Worm (Caenorhabditis elegans) whole organism, dauer: ENCODE data around the gene sri-34.
"Not testable (repeated sequence)": the region's sequence is repeated elsewhere in the genome, so short reads cannot be mapped to it uniquely, and the experiment has no call there.

Source experiments
- unc-62 ChIP-seq: sonication (generic microtip); optimal IDR thresholded peaks from 2 replicates; lab custom pipeline; 2017; ENCODE audit warnings: missing biosample characterization, missing genetic modification reagents, missing genetic modification characterization

The sri-34 gene

DNA sequence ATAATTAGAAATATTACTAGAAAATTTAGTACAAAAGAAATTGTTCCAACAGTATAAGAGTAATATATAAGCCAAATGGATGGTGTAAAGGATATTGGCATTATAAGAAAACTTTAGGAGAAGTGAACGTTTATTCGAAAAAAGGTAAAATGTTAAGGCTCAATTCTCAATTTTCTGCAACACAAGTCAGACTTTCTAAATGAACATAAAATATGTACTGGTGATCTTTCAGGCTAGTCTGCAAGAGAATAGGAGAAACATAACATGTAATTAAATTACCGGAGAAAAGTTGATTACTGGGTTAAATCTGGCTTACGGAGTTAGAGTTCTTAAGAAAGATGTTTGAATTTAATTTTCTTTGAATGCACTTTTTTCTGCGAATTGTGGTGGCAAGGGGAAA is 2.1 kb downstream of the sri-34 start, which contains the start of gene sri-33:
sri-33 (minus strand) TSS at position 101 of the 400 bp plus-strand sequence.
- TF ChIP-seq unc-62 (GFP tag; lab: Kevin White, UChicago), result no peak

DNA sequence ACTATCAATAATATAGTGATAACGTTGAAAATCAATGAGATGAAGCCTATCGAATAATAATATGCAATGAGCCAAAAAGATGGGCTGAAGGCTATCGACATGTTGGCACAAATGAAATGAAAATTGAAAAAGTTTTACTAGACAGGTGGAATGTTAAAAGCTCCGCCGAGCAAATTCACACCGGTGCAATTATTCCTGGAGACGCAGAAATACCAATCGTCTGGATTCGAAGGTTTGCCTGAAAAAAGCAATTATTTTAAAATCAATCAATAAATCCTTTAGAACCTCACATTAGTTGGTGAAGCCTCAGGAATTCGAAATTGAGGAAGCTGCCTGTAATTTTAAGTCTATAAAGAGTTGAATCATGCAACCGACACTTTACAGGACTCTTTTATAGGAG is 4.5 kb downstream of the sri-34 start, which contains the start of gene sri-32:
sri-32 (minus strand) TSS at position 101 of the 400 bp plus-strand sequence.
- TF ChIP-seq unc-62 (GFP tag; lab: Kevin White, UChicago), result no peak

DNA sequence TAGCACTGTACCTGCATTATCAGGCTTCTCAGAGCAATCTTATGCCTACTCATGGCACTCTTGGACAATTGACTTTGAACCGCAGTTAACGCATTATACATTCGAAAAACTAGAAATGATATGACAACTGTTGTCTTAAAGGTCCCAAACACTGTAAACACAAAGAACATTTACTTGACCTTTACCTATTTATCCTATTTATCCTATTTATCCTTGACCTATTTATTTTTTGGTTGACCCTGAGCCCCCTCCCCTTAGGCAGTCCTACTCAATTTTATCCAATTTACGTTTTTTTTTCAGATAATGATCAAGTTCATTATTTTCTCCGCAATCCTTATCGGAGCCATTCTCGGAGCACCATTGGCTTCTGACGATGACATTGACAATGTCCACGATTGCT is 7.3 kb downstream of the sri-34 start, which contains the start of the genes T10D4.14 and T10D4.19:
T10D4.14 (minus strand) TSS at position 101 of the 400 bp plus-strand sequence.
T10D4.19 (plus strand) TSS at position 304 of the 400 bp plus-strand sequence.
- TF ChIP-seq unc-62 (GFP tag; lab: Kevin White, UChicago), result no peak

DNA sequence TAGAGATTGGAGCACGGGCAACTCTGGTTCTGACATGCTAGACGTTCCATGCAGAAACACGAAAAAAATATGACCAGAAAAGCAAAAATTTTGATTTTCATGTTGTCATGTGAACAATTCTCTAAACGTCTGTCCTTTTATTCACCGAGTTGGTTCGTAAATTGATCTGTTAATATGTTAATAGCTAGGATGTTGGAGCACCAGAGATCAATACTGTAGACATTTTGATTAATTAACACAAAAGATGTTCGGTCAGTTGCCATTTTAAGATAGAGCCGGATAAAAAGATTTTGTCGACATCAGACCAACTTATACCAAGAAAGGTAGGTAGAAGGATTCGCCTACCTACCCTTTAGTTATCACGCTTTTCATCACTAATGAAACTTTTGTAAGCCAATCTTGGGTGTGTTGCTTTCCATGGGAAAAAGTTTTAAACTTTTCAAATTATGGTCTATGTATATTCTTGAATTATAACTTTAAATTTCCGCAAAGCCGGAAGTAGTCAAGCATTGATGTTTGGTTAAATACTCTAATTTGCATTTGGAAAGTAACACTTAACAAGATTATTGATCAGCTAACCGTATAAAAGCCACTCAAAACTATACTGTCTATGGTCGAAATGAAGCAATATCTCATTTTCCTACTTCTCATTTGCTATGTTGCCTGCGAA is 9.2 kb downstream of the sri-34 start, which contains the start of the genes T10D4.11 and T10D4.1:
T10D4.11 (minus strand) TSS at position 101 of the 670 bp plus-strand sequence.
T10D4.1 (plus strand) TSS at position 620 of the 670 bp plus-strand sequence.
- no peak for TF ChIP-seq unc-62 (GFP tag; lab: Kevin White, UChicago)

- TF ChIP-seq unc-62 (GFP tag; lab: Kevin White, UChicago), result no peak
Measured at ce11 chrII:3148404-3148803, 10.5 kb downstream of the sri-34 start.

DNA sequence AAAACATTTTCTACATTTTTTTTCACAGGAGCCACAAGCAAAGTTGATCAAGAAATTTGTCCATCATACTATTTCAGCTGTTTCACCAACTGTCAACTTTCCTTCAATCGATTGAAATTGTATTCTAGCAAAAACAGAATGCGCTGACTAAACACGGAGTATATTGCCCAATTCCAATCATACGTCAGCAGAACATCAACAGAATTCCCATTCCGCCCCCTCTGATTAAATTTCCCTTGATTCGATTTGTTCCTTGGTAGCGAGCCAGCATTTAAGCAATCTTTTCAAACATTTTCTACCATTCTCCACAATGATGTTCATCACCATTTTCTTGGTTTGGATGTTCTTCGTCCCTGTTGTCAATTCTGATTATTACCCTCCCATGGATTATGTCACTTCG is 13.0 kb downstream of the sri-34 start, which contains the start of gene T10D4.15:
T10D4.15 (plus strand) TSS at position 301 of the 400 bp plus-strand sequence.
- no peak for TF ChIP-seq unc-62 (GFP tag; lab: Kevin White, UChicago)

- not testable (repeated sequence) for TF ChIP-seq unc-62 (GFP tag; lab: Kevin White, UChicago)
Measured at ce11 chrII:3144552-3144951, 14.3 kb downstream of the sri-34 start, which contains the start of gene sri-43. TSS of gene sri-43 (minus strand) at chrII:3144652.

DNA sequence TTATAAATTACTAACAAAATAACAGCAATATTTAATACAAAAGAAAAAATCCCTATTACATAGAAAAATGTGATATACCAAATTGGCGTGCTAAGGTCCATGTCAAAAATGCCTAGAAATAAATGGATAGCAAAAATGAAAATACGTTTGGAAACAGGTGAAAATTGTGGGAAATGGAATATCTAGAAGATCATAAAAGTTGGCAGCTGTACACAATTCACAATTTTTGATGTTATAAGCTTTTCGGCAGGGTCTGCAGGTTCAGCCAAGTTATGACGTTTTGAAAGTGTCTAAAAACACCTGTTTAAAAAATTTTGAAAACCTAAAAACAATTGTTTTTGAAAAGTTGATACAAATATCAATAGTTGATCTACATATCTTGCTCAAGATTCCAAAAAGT is 16.0 kb downstream of the sri-34 start, which contains the start of gene sri-42:
sri-42 (minus strand) TSS at position 101 of the 400 bp plus-strand sequence.
- TF ChIP-seq unc-62 (GFP tag; lab: Kevin White, UChicago), result not testable (repeated sequence)

ce11 chrII:3137804-3138203 is 21.1 kb downstream of the sri-34 start, which contains the start of gene sri-54:
TSS of gene sri-54 (minus strand) at chrII:3137904.
- no peak for TF ChIP-seq unc-62 (GFP tag; lab: Kevin White, UChicago)

- TF ChIP-seq unc-62 (GFP tag; lab: Kevin White, UChicago), result no peak
Measured at ce11 chrII:3135293-3135692, 23.6 kb downstream of the sri-34 start.

ce11 chrII:3129007-3129406 is 29.9 kb downstream of the sri-34 start, which contains the start of gene chil-24:
TSS of gene chil-24 (plus strand) at chrII:3129162.
- no peak for TF ChIP-seq unc-62 (GFP tag; lab: Kevin White, UChicago)

DNA sequence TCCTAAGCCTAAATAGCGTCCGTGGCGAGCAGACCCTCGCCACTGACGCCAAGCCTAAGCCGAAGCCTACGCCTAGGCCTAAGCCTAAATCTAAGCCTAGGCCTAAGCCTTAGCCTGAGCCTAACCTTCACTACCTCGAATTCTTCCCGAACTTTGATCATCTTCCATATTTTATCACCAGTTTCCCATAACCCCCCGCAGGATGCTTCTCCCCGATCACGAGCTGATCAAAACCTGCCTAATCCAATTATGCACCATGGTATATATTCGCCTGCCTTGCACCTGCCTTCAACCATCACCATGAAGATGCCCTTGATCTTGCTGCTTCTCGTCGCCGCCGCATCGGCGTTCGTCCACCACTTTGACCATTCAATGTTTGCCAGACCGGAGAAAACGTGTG is 32.1 kb downstream of the sri-34 start, which contains the start of gene ins-31:
ins-31 (plus strand) TSS at position 301 of the 400 bp plus-strand sequence.
- not testable (repeated sequence) for TF ChIP-seq unc-62 (GFP tag; lab: Kevin White, UChicago)

ce11 chrII:3126341-3126740 is 32.5 kb downstream of the sri-34 start, which contains the start of gene ins-19:
TSS of gene ins-19 (minus strand) at chrII:3126441.
- no peak for TF ChIP-seq unc-62 (GFP tag; lab: Kevin White, UChicago)

ce11 chrII:3123206-3123605 is 35.7 kb downstream of the sri-34 start, which contains the start of gene srh-71:
TSS of gene srh-71 (plus strand) at chrII:3123506.
- TF ChIP-seq unc-62 (GFP tag; lab: Kevin White, UChicago), result no peak

ce11 chrII:3118907-3119382 is 39.9 kb downstream of the sri-34 start, which contains the start of gene T10D4.6:
TSS of gene T10D4.6 (plus strand) at chrII:3119332.
- no peak for TF ChIP-seq unc-62 (GFP tag; lab: Kevin White, UChicago)

DNA sequence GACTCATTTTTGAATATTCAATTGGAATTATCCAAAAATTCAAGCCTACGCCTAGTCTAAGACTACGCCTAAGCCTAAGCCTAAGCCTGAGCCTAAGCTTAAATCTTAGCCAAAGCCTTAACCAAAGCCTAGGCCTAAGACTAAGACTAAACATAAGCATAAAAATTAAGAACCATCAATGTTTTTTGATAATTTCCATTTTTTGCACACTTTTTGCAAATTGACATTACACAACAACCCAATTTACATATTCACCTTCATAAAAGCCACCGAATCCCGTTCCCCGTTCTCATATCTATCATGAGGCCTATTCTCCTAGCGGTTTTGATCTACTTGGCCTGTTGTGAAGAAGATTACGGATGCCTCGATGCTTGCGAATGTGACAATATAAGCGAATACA is 41.4 kb downstream of the sri-34 start, which contains the start of gene T10D4.7:
T10D4.7 (plus strand) TSS at position 301 of the 400 bp plus-strand sequence.
- TF ChIP-seq unc-62 (GFP tag; lab: Kevin White, UChicago), result no peak
